Fruit fly (Drosophila melanogaster): ENCODE measurements around the gene Aprt.

dm6 chr3L:1897709-1898108 is 12.9 kb upstream of the Aprt start:
- TF ChIP-seq h (optimal IDR thresholded peaks at IDR 0.05) (no peak), Myc (optimal IDR thresholded peaks at IDR 0.05) (no peak), psq (optimal IDR thresholded peaks at IDR 0.05) (no peak), ttk (optimal IDR thresholded peaks at IDR 0.05) (no peak)
